Worm (Caenorhabditis elegans) whole organism, L2 larva: ENCODE measurements around the gene nspc-5.

Source experiments
- C34F6.9 ChIP-seq: fragments of 150-350 bp; optimal IDR thresholded peaks from 2 replicates; lab custom pipeline; 2014; ENCODE audit warnings: missing biosample characterization, missing genetic modification characterization
- R02D3.7 ChIP-seq: fragments of 150-350 bp; optimal IDR thresholded peaks from 2 replicates; lab custom pipeline; 2014; ENCODE audit warnings: missing biosample characterization, missing genetic modification characterization
- Y55F3AM.14 ChIP-seq: fragments of 200-800 bp; sonication (Bioruptor generic); optimal IDR thresholded peaks from 2 replicates; lab custom pipeline; 2018; ENCODE audit warnings: mild to moderate bottlenecking, missing genetic modification characterization, missing compliant biosample characterization
- ZK546.5 ChIP-seq: sonication (generic microtip); optimal IDR thresholded peaks from 2 replicates; lab custom pipeline; 2017; ENCODE audit warnings: missing biosample characterization, missing genetic modification characterization
- ama-1 ChIP-seq: fragments of 150-350 bp; optimal IDR thresholded peaks from 2 replicates; lab custom pipeline; 2018; ENCODE audit warnings: inconsistent platforms
- elt-3 ChIP-seq: sonication (generic microtip); optimal IDR thresholded peaks from 2 replicates; lab custom pipeline; 2017; ENCODE audit warnings: missing biosample characterization, missing genetic modification characterization
- gmeb-1 ChIP-seq: fragments of 150-350 bp; optimal IDR thresholded peaks from 2 replicates; lab custom pipeline; 2014; ENCODE audit warnings: missing biosample characterization, missing genetic modification characterization
- nhr-6 ChIP-seq: fragments of 150-350 bp; optimal IDR thresholded peaks from 2 replicates; lab custom pipeline; 2014; ENCODE audit warnings: missing biosample characterization, missing genetic modification characterization

DNA sequence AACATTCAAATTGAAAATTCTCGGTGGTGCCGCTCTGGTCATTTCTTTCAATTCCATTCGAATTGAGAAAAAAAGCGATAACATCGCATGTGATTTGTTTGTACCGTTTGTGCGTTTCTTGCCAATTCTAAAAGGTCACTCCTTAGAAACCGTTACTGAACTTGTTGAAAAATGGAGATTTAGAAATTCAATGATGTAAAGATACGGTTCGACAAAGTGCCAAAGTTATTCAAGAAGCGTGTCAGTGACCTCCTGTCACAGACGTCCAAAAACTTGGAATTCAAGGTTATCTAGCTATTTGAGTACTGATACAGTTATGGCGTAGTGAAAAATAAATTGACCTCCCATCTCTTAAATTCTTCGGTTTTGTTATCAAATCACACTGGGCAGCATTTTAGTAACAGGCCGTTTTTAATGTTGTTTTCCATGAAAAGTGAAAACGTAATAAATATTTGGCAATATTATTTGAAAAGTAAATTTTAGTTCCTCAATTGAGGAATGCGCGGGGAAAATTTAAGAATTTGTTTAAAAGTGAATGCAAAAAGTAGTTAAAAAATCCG, 46.4 kb downstream of the nspc-5 start:
- TF ChIP-seq R02D3.7 (no peak), nhr-6 (no peak), ama-1 (lab: Kevin White, UChicago) (no peak), C34F6.9 (tag; lab: Kevin White, UChicago) (no peak), ZK546.5 (tag; lab: Kevin White, UChicago) (no peak), Y55F3AM.14 (GFP tag; lab: Kevin White, UChicago) (no peak), gmeb-1 (tag; lab: Kevin White, UChicago) (no peak), elt-3 (tag; lab: Kevin White, UChicago) (no peak)
